Worm (Caenorhabditis elegans) whole organism, L4 larva: Measurements from ENCODE around the gene C54C6.5.

Source experiments
- T26A8.4 ChIP-seq: fragments of 200-800 bp; sonication (Bioruptor generic); IDR thresholded peaks from 2 replicates; pipeline ENCODE4 v1.3.6; 2022; ENCODE audit warnings: missing genetic modification characterization, missing compliant biosample characterization
- ZK337.2 ChIP-seq: fragments of 200-800 bp; sonication (Bioruptor generic); IDR thresholded peaks from 2 replicates; pipeline ENCODE4 v1.3.6; 2022; ENCODE audit warnings: missing genetic modification reagents, missing genetic modification characterization, missing compliant biosample characterization
- ZK546.5 ChIP-seq, 2 experiments: sonication (generic microtip); optimal IDR thresholded peaks; 2 replicates each; lab custom pipeline; 2017; ENCODE audit warnings: missing biosample characterization in 2 of 2, missing genetic modification characterization in 2 of 2
- aha-1 ChIP-seq: fragments of 150-350 bp; peaks from one replicate; lab custom pipeline; 2014; ENCODE audit warnings: missing biosample characterization, missing genetic modification characterization
- ceh-20 ChIP-seq: fragments of 200-800 bp; sonication (Bioruptor generic); IDR thresholded peaks from 2 replicates; pipeline ENCODE4 v1.3.6; 2022; ENCODE audit warnings: missing genetic modification reagents, missing genetic modification characterization, missing compliant biosample characterization
- ceh-44 ChIP-seq: fragments of 200-800 bp; sonication (Bioruptor generic); IDR thresholded peaks from 2 replicates; pipeline ENCODE4 v1.3.6; 2022; ENCODE audit warnings: missing genetic modification reagents, missing genetic modification characterization, missing compliant biosample characterization
- ceh-82 ChIP-seq: sonication (generic microtip); optimal IDR thresholded peaks from 2 replicates; lab custom pipeline; 2017; ENCODE audit warnings: missing biosample characterization, missing genetic modification characterization
- cey-2 ChIP-seq: sonication (generic microtip); optimal IDR thresholded peaks from 3 replicates; lab custom pipeline; 2017; ENCODE audit warnings: missing genetic modification characterization, mild to moderate bottlenecking, missing compliant biosample characterization, antibody characterized with exemption, borderline replicate concordance; ENCODE audit not compliant: insufficient read depth
- daf-16 ChIP-seq, 3 experiments: sonication (generic microtip); optimal IDR thresholded peaks; 2 replicates each; lab custom pipeline; 2016 to 2017; ENCODE audit warnings: missing genetic modification characterization in 3 of 3, missing genetic modification reagents in 3 of 3, mild to moderate bottlenecking in 2 of 3, missing compliant biosample characterization in 2 of 3, missing biosample characterization in 1 of 3, moderate library complexity in 1 of 3
- dmd-6 ChIP-seq: fragments of 200-800 bp; sonication (Bioruptor generic); IDR thresholded peaks from 2 replicates; pipeline ENCODE4 v1.3.6; 2022; ENCODE audit warnings: missing genetic modification reagents, missing genetic modification characterization, missing compliant biosample characterization
- duxl-1 ChIP-seq: sonication (generic microtip); optimal IDR thresholded peaks from 2 replicates; lab custom pipeline; 2016; ENCODE audit warnings: mild to moderate bottlenecking, missing genetic modification characterization, moderate library complexity, missing compliant biosample characterization; ENCODE audit not compliant: poor library complexity
- hif-1 ChIP-seq, 2 experiments: sonication (generic microtip); optimal IDR thresholded peaks; 2 replicates each; lab custom pipeline; 2016 to 2017; ENCODE audit warnings: missing compliant biosample characterization in 2 of 2, missing genetic modification characterization in 2 of 2, missing genetic modification reagents in 2 of 2, missing genotype in 2 of 2, mild to moderate bottlenecking in 1 of 2
- hlh-11 ChIP-seq: fragments of 200-800 bp; sonication (Bioruptor generic); optimal IDR thresholded peaks from 2 replicates; lab custom pipeline; 2018; ENCODE audit warnings: mild to moderate bottlenecking, missing genetic modification characterization, missing compliant biosample characterization
- jun-1 ChIP-seq: fragments of 150-350 bp; optimal IDR thresholded peaks from 2 replicates; lab custom pipeline; 2014; ENCODE audit warnings: missing biosample characterization, missing genetic modification reagents, missing genetic modification characterization
- lin-39 ChIP-seq: fragments of 150-350 bp; optimal IDR thresholded peaks from 2 replicates; lab custom pipeline; 2014; ENCODE audit warnings: missing biosample characterization, missing genetic modification reagents, missing genetic modification characterization
- mes-2 ChIP-seq: sonication (generic microtip); optimal IDR thresholded peaks from 2 replicates; lab custom pipeline; 2016; ENCODE audit warnings: missing genotype, mild to moderate bottlenecking, missing genetic modification characterization, missing compliant biosample characterization; ENCODE audit not compliant: poor library complexity, severe bottlenecking
- mxl-3 ChIP-seq: fragments of 200-800 bp; sonication (Bioruptor generic); optimal IDR thresholded peaks from 2 replicates; lab custom pipeline; 2018; ENCODE audit warnings: mild to moderate bottlenecking, missing genetic modification characterization, missing compliant biosample characterization
- nhr-10 ChIP-seq: fragments of 150-350 bp; optimal IDR thresholded peaks from 2 replicates; lab custom pipeline; 2014; ENCODE audit warnings: missing biosample characterization, missing genetic modification characterization
- nhr-102 ChIP-seq: sonication (generic microtip); optimal IDR thresholded peaks from 2 replicates; lab custom pipeline; 2016; ENCODE audit warnings: mild to moderate bottlenecking, missing genetic modification characterization, moderate library complexity, missing compliant biosample characterization
- nhr-11 ChIP-seq: fragments of 150-350 bp; optimal IDR thresholded peaks from 2 replicates; lab custom pipeline; 2014; ENCODE audit warnings: missing biosample characterization, missing genetic modification characterization
- nhr-111 ChIP-seq: fragments of 200-800 bp; sonication (Bioruptor generic); optimal IDR thresholded peaks from 2 replicates; lab custom pipeline; 2018; ENCODE audit warnings: mild to moderate bottlenecking, missing genetic modification characterization, missing compliant biosample characterization
- nhr-28 ChIP-seq: fragments of 150-350 bp; optimal IDR thresholded peaks from 2 replicates; lab custom pipeline; 2014; ENCODE audit warnings: missing biosample characterization, missing genetic modification characterization
- nhr-48 ChIP-seq: sonication (generic microtip); optimal IDR thresholded peaks from 2 replicates; lab custom pipeline; 2016; ENCODE audit warnings: mild to moderate bottlenecking, missing genetic modification characterization, missing compliant biosample characterization
- nhr-6 ChIP-seq: fragments of 150-350 bp; optimal IDR thresholded peaks from 2 replicates; lab custom pipeline; 2014; ENCODE audit warnings: missing biosample characterization, missing genetic modification characterization
- pqm-1 ChIP-seq: sonication (generic microtip); optimal IDR thresholded peaks from 2 replicates; lab custom pipeline; 2017; ENCODE audit warnings: missing biosample characterization, missing genetic modification characterization
- rbr-2 ChIP-seq: sonication (generic microtip); optimal IDR thresholded peaks from 2 replicates; lab custom pipeline; 2016; ENCODE audit warnings: missing genotype, missing genetic modification characterization, missing compliant biosample characterization
- set-16 ChIP-seq: fragments of 200-800 bp; sonication (Bioruptor generic); IDR thresholded peaks from 2 replicates; pipeline ENCODE4 v1.3.6; 2022; ENCODE audit warnings: missing genetic modification reagents, missing genetic modification characterization, missing compliant biosample characterization
- tra-1 ChIP-seq: fragments of 200-800 bp; sonication (Bioruptor generic); IDR thresholded peaks from 2 replicates; pipeline ENCODE4 v1.3.6; 2022; ENCODE audit warnings: missing genetic modification reagents, missing genetic modification characterization, missing compliant biosample characterization
- unc-62 ChIP-seq, 3 experiments: fragments of 150-350 bp in 1 of 3; sonication (generic microtip); optimal IDR thresholded peaks in 2 of 3; peaks in 1 of 3; 1 replicate in 1 of 3; 2 replicates in 2 of 3; lab custom pipeline; 2014 to 2017; ENCODE audit warnings: missing biosample characterization in 3 of 3, missing genetic modification characterization in 3 of 3, missing genetic modification reagents in 3 of 3, missing genotype in 1 of 3
- zag-1 ChIP-seq: fragments of 150-350 bp; optimal IDR thresholded peaks from 2 replicates; lab custom pipeline; 2014; ENCODE audit warnings: missing biosample characterization, missing genetic modification characterization

The C54C6.5 gene

ce11 chrIII:3573281-3573680 is 23.6 kb upstream of the C54C6.5 start, which contains the start of gene nhr-6 (continued):
- no peak for TF ChIP-seq hif-1 (tag; optimal IDR thresholded peaks at IDR 0.05; lab: Kevin White, UChicago)
- TF ChIP-seq, all 104 proteins: peak for 0

- TF ChIP-seq mes-2 (tag; lab: Kevin White, UChicago) (no peak), ZK546.5 (tag; optimal IDR thresholded peaks at IDR 0.05; lab: Kevin White, UChicago) (no peak), mxl-3 (no peak), ceh-20 (GFP tag; lab: Robert Waterston, UW) (no peak), daf-16 (GFP tag; optimal IDR thresholded peaks at IDR 0.05; lab: Kevin White, UChicago) (no peak), daf-16 (tag; optimal IDR thresholded peaks at IDR 0.05; lab: Kevin White, UChicago) (no peak), nhr-28 (tag; lab: Kevin White, UChicago) (peak; percentile 26), unc-62 (GFP tag; optimal IDR thresholded peaks at IDR 0.05 in 1 of 2; lab: Kevin White, UChicago) (peak in 1 of 2 experiments; percentile 55), unc-62 (tag; optimal IDR thresholded peaks at IDR 0.05; lab: Kevin White, UChicago) (no peak), cey-2 (no peak), nhr-48 (peak; percentile 1), ceh-82 (tag; lab: Kevin White, UChicago) (no peak), nhr-6 (tag; lab: Kevin White, UChicago) (peak; percentile 22), ZK337.2 (GFP tag; lab: Robert Waterston, UW) (no peak), dmd-6 (GFP tag; lab: Robert Waterston, UW) (peak; percentile 77; the same call in 1 of the 2 replicates), rbr-2 (no peak), duxl-1 (tag; lab: Kevin White, UChicago) (no peak), pqm-1 (tag; lab: Kevin White, UChicago) (peak; percentile 39), lin-39 (tag; lab: Kevin White, UChicago) (no peak), tra-1 (GFP tag; lab: Robert Waterston, UW) (no peak), hlh-11 (peak; percentile 60), nhr-11 (tag; lab: Kevin White, UChicago) (no peak)
Measured at ce11 chrIII:3571371-3571902, 21.8 kb upstream of the C54C6.5 start.

ce11 chrIII:3569763-3570162 is 20.1 kb upstream of the C54C6.5 start:
- TF ChIP-seq nhr-102 (no peak), aha-1 (tag; lab: Kevin White, UChicago) (peak; percentile 92)
- TF ChIP-seq, all 104 proteins: peak for 1

ce11 chrIII:3566785-3567184 is 17.1 kb upstream of the C54C6.5 start:
- TF ChIP-seq set-16 (GFP tag; lab: Robert Waterston, UW), result peak; percentile 86
- no peak for TF ChIP-seq nhr-111 (GFP tag; lab: Kevin White, UChicago)
- TF ChIP-seq T26A8.4 (GFP tag; lab: Robert Waterston, UW), result no peak
- TF ChIP-seq zag-1, result no peak
- no peak for TF ChIP-seq jun-1 (tag; lab: Kevin White, UChicago)
- TF ChIP-seq nhr-28 (tag; lab: Kevin White, UChicago), result no peak
- no peak for TF ChIP-seq ceh-44 (GFP tag; lab: Robert Waterston, UW)
- TF ChIP-seq, all 104 proteins: peak for 1

- TF ChIP-seq aha-1 (tag; lab: Kevin White, UChicago) (peak; percentile 58), nhr-10 (no peak)
Measured at ce11 chrIII:3564762-3565359, 15.2 kb upstream of the C54C6.5 start.
